Worm (Caenorhabditis elegans) whole organism, young adult: ENCODE results near the gene zim-2.

Experiments used
- Y53G8AR.9 ChIP-seq: fragments of 200-800 bp; sonication (Bioruptor generic); conservative IDR thresholded peaks from 2 replicates; pipeline ENCODE4 v1.3.6; 2022; ENCODE audit warnings: missing genetic modification reagents, missing genetic modification characterization, missing compliant biosample characterization
- Y79H2A.3 ChIP-seq: fragments of 200-800 bp; sonication (Bioruptor generic); conservative IDR thresholded peaks from 2 replicates; pipeline ENCODE4 v1.3.6; 2022; ENCODE audit warnings: missing genetic modification reagents, missing genetic modification characterization, missing compliant biosample characterization
- ama-1 ChIP-seq, 3 experiments: fragments of 150-350 bp in 1 of 3; sonication (generic microtip) in 2 of 3; optimal IDR thresholded peaks; 2 replicates each; lab custom pipeline; 2014 to 2018; ENCODE audit warnings: missing biosample characterization in 2 of 3, missing genetic modification characterization in 2 of 3, missing genetic modification reagents in 2 of 3
- ccch-3 ChIP-seq: fragments of 200-800 bp; sonication (Bioruptor generic); optimal IDR thresholded peaks from 2 replicates; lab custom pipeline; 2018; ENCODE audit warnings: mild to moderate bottlenecking, missing genetic modification characterization, missing compliant biosample characterization
- efl-1 ChIP-seq: fragments of 150-350 bp; optimal IDR thresholded peaks from 2 replicates; lab custom pipeline; 2014; ENCODE audit warnings: missing biosample characterization, missing genetic modification reagents, missing genetic modification characterization
- ets-4 ChIP-seq: fragments of 200-800 bp; sonication (Bioruptor generic); optimal IDR thresholded peaks from 2 replicates; lab custom pipeline; 2018; ENCODE audit warnings: mild to moderate bottlenecking, missing genetic modification characterization, missing compliant biosample characterization
- fkh-3 ChIP-seq: sonication (generic microtip); optimal IDR thresholded peaks from 2 replicates; lab custom pipeline; 2016; ENCODE audit warnings: mild to moderate bottlenecking, missing genetic modification characterization, missing compliant biosample characterization
- nhr-179 ChIP-seq: sonication (generic microtip); optimal IDR thresholded peaks from 2 replicates; lab custom pipeline; 2016; ENCODE audit warnings: mild to moderate bottlenecking, missing genetic modification characterization, missing compliant biosample characterization
- sptf-2 ChIP-seq: fragments of 200-800 bp; sonication (Bioruptor generic); optimal IDR thresholded peaks from 2 replicates; lab custom pipeline; 2018; ENCODE audit warnings: mild to moderate bottlenecking, missing genetic modification characterization, missing compliant biosample characterization
- unc-62 ChIP-seq: fragments of 150-350 bp; optimal IDR thresholded peaks from 2 replicates; lab custom pipeline; 2014; ENCODE audit warnings: missing biosample characterization, missing genetic modification reagents, missing genetic modification characterization

ce11 chrIV:10558415-10558814 is 3.4 kb downstream of the zim-2 start, which contains the start of gene zim-3:
- TF ChIP-seq ets-4 (no peak), ccch-3 (no peak), nhr-179 (tag; lab: Kevin White, UChicago) (no peak), unc-62 (GFP tag; lab: Kevin White, UChicago) (no peak), Y79H2A.3 (GFP tag; lab: Robert Waterston, UW) (no peak), fkh-3 (tag; lab: Kevin White, UChicago) (no peak), efl-1 (GFP tag; lab: Kevin White, UChicago) (no peak), ama-1 (optimal IDR thresholded peaks at IDR 0.05; lab: Kevin White, UChicago) (no peak), ama-1 (GFP tag; optimal IDR thresholded peaks at IDR 0.05; lab: Kevin White, UChicago) (no peak), sptf-2 (no peak), Y53G8AR.9 (GFP tag; lab: Robert Waterston, UW) (no peak)
